Fruit fly (Drosophila melanogaster): ENCODE results near the gene capt.

Gene capt

DNA sequence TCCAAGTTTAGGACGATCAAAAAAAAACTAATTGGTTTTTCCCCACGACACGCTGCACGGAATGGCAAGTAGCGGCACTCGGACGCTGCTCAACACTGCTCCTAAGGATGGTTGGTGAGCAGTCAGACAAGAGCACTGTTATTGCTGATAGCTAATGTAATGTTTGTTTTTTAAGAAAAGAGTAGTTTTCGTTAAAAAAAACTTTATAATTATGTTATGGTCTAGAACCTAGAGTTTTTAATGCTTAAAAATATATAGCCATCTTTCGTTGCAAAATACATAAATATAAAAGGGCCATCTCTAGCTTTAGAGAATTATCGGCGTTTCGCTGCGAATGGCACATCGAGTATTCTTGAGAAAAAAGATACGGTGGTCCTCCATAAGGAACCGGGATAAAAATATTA is 14.6 kb upstream of the capt start, which contains the start of the genes Charon and CG4887 (continued):
- TF ChIP-seq esg (GFP tag; conservative IDR thresholded peaks at IDR 0.05) (peak; percentile 84), salm (tag; optimal IDR thresholded peaks at IDR 0.05) (peak; percentile 49), disco-r (GFP tag; optimal IDR thresholded peaks at IDR 0.05) (peak; percentile 48), scrt (GFP tag; optimal IDR thresholded peaks at IDR 0.05) (no peak), CG9609 (GFP tag; optimal IDR thresholded peaks at IDR 0.05) (peak; percentile 84), Dfd (GFP tag; optimal IDR thresholded peaks at IDR 0.05) (no peak), pros (GFP tag; optimal IDR thresholded peaks at IDR 0.05) (no peak), cad (GFP tag; optimal IDR thresholded peaks at IDR 0.05) (no peak), HmgD (GFP tag; optimal IDR thresholded peaks at IDR 0.05) (peak; percentile 71), aop (GFP tag; IDR thresholded peaks at IDR 0.05) (no peak), jing (GFP tag; optimal IDR thresholded peaks at IDR 0.05) (no peak), CoRest (tag; optimal IDR thresholded peaks at IDR 0.05) (peak; percentile 92), CG8924 (tag; optimal IDR thresholded peaks at IDR 0.05) (no peak), Opbp (GFP tag; IDR thresholded peaks at IDR 0.05; ENCODE audit: partially characterized antibody) (0 out of 3 replicates have a peak, but pooled peaks have one; percentile 51), dysf (GFP tag; IDR thresholded peaks at IDR 0.05) (peak; percentile 86), HLH4C (GFP tag; IDR thresholded peaks at IDR 0.05; ENCODE audit: partially characterized antibody) (peak; percentile 57; the same call in 2 of the 3 replicates), Ets97D (GFP tag; optimal IDR thresholded peaks at IDR 0.05) (peak; percentile 81), Pdp1 (GFP tag; optimal IDR thresholded peaks at IDR 0.05) (peak in 1 of 2 experiments; percentile 87), cato (GFP tag; optimal IDR thresholded peaks at IDR 0.05; ENCODE audit: borderline replicate concordance) (peak; percentile 79), Atf6 (GFP tag; IDR thresholded peaks at IDR 0.05) (peak; percentile 75), lilli (GFP tag; optimal IDR thresholded peaks at IDR 0.05) (peak; percentile 93), CG12236 (GFP tag; optimal IDR thresholded peaks at IDR 0.05) (peak; percentile 40), nerfin-2 (GFP tag; IDR thresholded peaks at IDR 0.05; ENCODE audit: partially characterized antibody) (peak; percentile 32; the same call in 1 of the 2 replicates), CG10462 (GFP tag; optimal IDR thresholded peaks at IDR 0.05) (peak; percentile 77), CG12155 (GFP tag; optimal IDR thresholded peaks at IDR 0.05) (peak; percentile 86), CG17612 (GFP tag; IDR thresholded peaks at IDR 0.05) (no peak), CG5180 (GFP tag; optimal IDR thresholded peaks at IDR 0.05) (no peak), CG8089 (GFP tag; optimal IDR thresholded peaks at IDR 0.05) (peak; percentile 79), CG31388 (GFP tag; optimal IDR thresholded peaks at IDR 0.05) (peak; percentile 57), CG15479 (GFP tag; optimal IDR thresholded peaks at IDR 0.05) (no peak), B-H2 (GFP tag; optimal IDR thresholded peaks at IDR 0.05) (peak; percentile 89), Nf-YA (GFP tag; IDR thresholded peaks at IDR 0.05) (peak; percentile 52; the same call in 1 of the 2 replicates), sima (GFP tag; optimal IDR thresholded peaks at IDR 0.05) (no peak), twi (tag; optimal IDR thresholded peaks at IDR 0.05) (peak; percentile 70), vfl (GFP tag; optimal IDR thresholded peaks at IDR 0.05) (peak; percentile 80), run (tag; optimal IDR thresholded peaks at IDR 0.05) (no peak), en (GFP tag; optimal IDR thresholded peaks at IDR 0.05) (peak; percentile 38), CG12071 (GFP tag; optimal IDR thresholded peaks at IDR 0.05) (no peak), h (optimal IDR thresholded peaks at IDR 0.05) (no peak), CG2678 (tag; optimal IDR thresholded peaks at IDR 0.05) (no peak), dm (GFP tag; optimal IDR thresholded peaks at IDR 0.05) (peak; percentile 87), lov (optimal IDR thresholded peaks at IDR 0.05) (no peak), lov (GFP tag; IDR thresholded peaks at IDR 0.05) (peak; percentile 49; the same call in 1 of the 3 replicates), CG18262 (tag; optimal IDR thresholded peaks at IDR 0.05) (no peak), CG8478 (optimal IDR thresholded peaks at IDR 0.05) (no peak), Lpt (GFP tag; optimal IDR thresholded peaks at IDR 0.05) (no peak), HLHmδ (GFP tag; optimal IDR thresholded peaks at IDR 0.05) (no peak), gem (tag; optimal IDR thresholded peaks at IDR 0.05) (no peak), Jarid2 (GFP tag; optimal IDR thresholded peaks at IDR 0.05) (no peak), vnd (GFP tag; IDR thresholded peaks at IDR 0.05; ENCODE audit: partially characterized antibody) (peak; percentile 68), CG14860 (GFP tag; IDR thresholded peaks at IDR 0.05; ENCODE audit: partially characterized antibody) (peak; percentile 34; the same call in 1 of the 3 replicates)
